Worm (Caenorhabditis elegans): Measurements from ENCODE around the gene C56E10.3.

C56E10.3 gene

DNA sequence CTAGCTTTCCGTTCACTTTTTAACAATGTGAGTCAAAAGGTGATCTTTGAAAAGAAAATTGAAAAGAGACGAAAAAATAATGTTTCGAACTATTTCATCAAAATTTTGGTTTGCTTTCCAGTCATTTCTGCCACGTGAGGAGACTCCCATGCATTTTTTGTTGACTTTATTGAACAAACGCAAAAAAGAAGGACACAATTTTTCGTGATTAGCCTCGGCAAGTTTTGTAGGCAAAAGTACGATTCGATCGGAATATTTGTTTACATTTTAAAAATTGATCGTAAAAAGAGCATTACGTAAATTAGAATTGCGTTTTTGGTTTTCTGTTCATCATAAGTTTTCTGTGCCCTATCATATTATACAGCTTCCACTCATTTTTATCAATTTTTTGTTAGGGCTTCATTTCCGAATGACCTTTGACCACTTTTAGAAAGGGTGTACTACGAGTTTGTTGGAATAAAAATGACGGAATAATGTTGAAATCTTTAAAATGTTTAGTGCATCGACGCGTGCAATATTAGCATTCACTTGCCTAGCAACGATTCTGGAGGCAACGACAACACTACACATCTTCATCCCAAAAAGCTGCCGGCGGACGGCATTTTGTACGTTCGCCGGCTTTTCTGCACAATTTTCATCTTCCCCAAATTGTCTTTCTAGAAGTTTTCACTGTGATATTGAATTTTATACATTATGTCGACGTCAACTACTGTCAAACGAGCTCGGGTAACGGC, at the start of gene C56E10.3:
Gene C56E10.3, plus strand, starts transcription at position 684 of the 734 bp plus-strand sequence.
- TF ChIP-seq nhr-71 (tag; optimal IDR thresholded peaks at IDR 0.05) (peak; percentile 46), C34B4.2 (tag; optimal IDR thresholded peaks at IDR 0.05) (no peak), zip-4 (GFP tag; optimal IDR thresholded peaks at IDR 0.05) (no peak), vab-15 (tag; optimal IDR thresholded peaks at IDR 0.05) (no peak), ets-5 (GFP tag; IDR thresholded peaks at IDR 0.05) (no peak), mdl-1 (tag; optimal IDR thresholded peaks at IDR 0.05) (peak in 1 of 2 experiments; percentile 44), lin-14 (GFP tag; optimal IDR thresholded peaks at IDR 0.05) (peak; percentile 39), hlh-17 (GFP tag; optimal IDR thresholded peaks at IDR 0.05; ENCODE audit: borderline replicate concordance) (no peak), isw-1 (GFP tag; IDR thresholded peaks at IDR 0.05) (no peak), jun-1 (tag; optimal IDR thresholded peaks at IDR 0.05) (no peak), lin-39 (tag; optimal IDR thresholded peaks at IDR 0.05) (no peak), lin-35 (GFP tag; optimal IDR thresholded peaks at IDR 0.05) (peak in 1 of 2 experiments; percentile 44), tbx-2 (tag; optimal IDR thresholded peaks at IDR 0.05) (peak; percentile 32), tlp-1 (tag; optimal IDR thresholded peaks at IDR 0.05) (no peak), fkh-4 (tag; optimal IDR thresholded peaks at IDR 0.05; ENCODE audit: borderline replicate concordance) (no peak), nhr-20 (tag; optimal IDR thresholded peaks at IDR 0.05) (peak; percentile 67), sox-4 (tag; optimal IDR thresholded peaks at IDR 0.05) (no peak), snu-23 (GFP tag; optimal IDR thresholded peaks at IDR 0.05) (peak; percentile 12), fkh-8 (tag; optimal IDR thresholded peaks at IDR 0.05) (no peak), alr-1 (tag; optimal IDR thresholded peaks at IDR 0.05; ENCODE audit: borderline replicate concordance) (no peak), nhr-85 (tag) (peak; percentile 32), grh-1 (GFP tag; IDR thresholded peaks at IDR 0.05) (no peak), mab-9 (GFP tag; IDR thresholded peaks at IDR 0.05) (no peak), ztf-4 (tag; optimal IDR thresholded peaks at IDR 0.05) (no peak), lir-3 (tag; optimal IDR thresholded peaks at IDR 0.05; ENCODE audit: poor library complexity) (no peak), nhr-11 (tag; optimal IDR thresholded peaks at IDR 0.05) (no peak), sptf-1 (tag; optimal IDR thresholded peaks at IDR 0.05) (no peak), Y116A8C.19 (tag; optimal IDR thresholded peaks at IDR 0.05; ENCODE audit: borderline replicate concordance) (no peak), nhr-12 (tag; optimal IDR thresholded peaks at IDR 0.05) (no peak), ces-1 (GFP tag; optimal IDR thresholded peaks at IDR 0.05) (no peak), unc-30 (tag; optimal IDR thresholded peaks at IDR 0.05) (no peak), hlh-4 (tag; optimal IDR thresholded peaks at IDR 0.05) (no peak), unc-86 (tag; optimal IDR thresholded peaks at IDR 0.05) (no peak), efl-1 (optimal IDR thresholded peaks at IDR 0.05) (no peak), efl-1 (GFP tag; optimal IDR thresholded peaks at IDR 0.05 in 1 of 2) (no peak), elt-3 (tag; optimal IDR thresholded peaks at IDR 0.05) (no peak), nhr-237 (tag; optimal IDR thresholded peaks at IDR 0.05) (no peak), elt-2 (tag; optimal IDR thresholded peaks at IDR 0.05) (peak; percentile 65), nhr-19 (GFP tag; conservative IDR thresholded peaks at IDR 0.05) (0 out of 2 replicates have a peak, but pooled peaks have one; percentile 5), ceh-63 (GFP tag; optimal IDR thresholded peaks at IDR 0.05) (no peak), mep-1 (tag; optimal IDR thresholded peaks at IDR 0.05) (no peak), lsy-2 (tag; optimal IDR thresholded peaks at IDR 0.05) (peak in 1 of 2 experiments; percentile 6), nhr-76 (tag; optimal IDR thresholded peaks at IDR 0.05) (no peak), nhr-84 (tag; optimal IDR thresholded peaks at IDR 0.05) (no peak), unc-62 (GFP tag; optimal IDR thresholded peaks at IDR 0.05) (no peak), nhr-90 (tag; optimal IDR thresholded peaks at IDR 0.05; ENCODE audit: poor library complexity) (peak; percentile 31), pag-3 (tag; optimal IDR thresholded peaks at IDR 0.05; ENCODE audit: borderline replicate concordance, insufficient read depth) (no peak), skn-1 (tag; optimal IDR thresholded peaks at IDR 0.05) (peak; percentile 30)
